Worm (Caenorhabditis elegans) whole organism, mixed stage, embryonic: ENCODE results near the gene F01D5.1.
"Not testable (repeated sequence)": the region's sequence is repeated elsewhere in the genome, so short reads cannot be mapped to it uniquely, and the experiment has no call there.

Experiments used
- M03D4.4 ChIP-seq: sonication (generic microtip); optimal IDR thresholded peaks from 2 replicates; lab custom pipeline; 2017; ENCODE audit warnings: mild to moderate bottlenecking, missing genetic modification characterization, missing compliant biosample characterization
- blmp-1 ChIP-seq: fragments of 150-350 bp; optimal IDR thresholded peaks from 2 replicates; lab custom pipeline; 2014; ENCODE audit warnings: missing biosample characterization, missing genetic modification characterization
- ceh-39 ChIP-seq: fragments of 150-350 bp; optimal IDR thresholded peaks from 2 replicates; lab custom pipeline; 2014; ENCODE audit warnings: missing biosample characterization, missing genetic modification characterization
- drap-1 ChIP-seq: fragments of 200-800 bp; sonication (Bioruptor generic); optimal IDR thresholded peaks from 3 replicates; lab custom pipeline; 2018; ENCODE audit warnings: mild to moderate bottlenecking, missing genetic modification characterization, missing compliant biosample characterization
- elt-1 ChIP-seq: sonication (generic microtip); optimal IDR thresholded peaks from 2 replicates; lab custom pipeline; 2017; ENCODE audit warnings: missing genetic modification characterization, mild to moderate bottlenecking, missing compliant biosample characterization, antibody characterized with exemption, moderate library complexity, borderline replicate concordance; ENCODE audit not compliant: insufficient read depth
- elt-3 ChIP-seq: fragments of 150-350 bp; optimal IDR thresholded peaks from 2 replicates; lab custom pipeline; 2014; ENCODE audit warnings: missing biosample characterization, missing genetic modification characterization
- ham-2 ChIP-seq: fragments of 200-800 bp; sonication (Bioruptor generic); optimal IDR thresholded peaks from 2 replicates; lab custom pipeline; 2018; ENCODE audit warnings: mild to moderate bottlenecking, missing genetic modification characterization, missing compliant biosample characterization
- lin-13 ChIP-seq: fragments of 150-350 bp; optimal IDR thresholded peaks from 2 replicates; lab custom pipeline; 2014; ENCODE audit warnings: missing biosample characterization, missing genetic modification characterization
- lin-32 ChIP-seq: fragments of 200-800 bp; sonication (Bioruptor generic); optimal IDR thresholded peaks from 2 replicates; lab custom pipeline; 2018; ENCODE audit warnings: mild to moderate bottlenecking, missing genetic modification characterization, missing compliant biosample characterization
- lsy-2 ChIP-seq: fragments of 150-350 bp; optimal IDR thresholded peaks from 2 replicates; lab custom pipeline; 2014; ENCODE audit warnings: missing biosample characterization, missing genetic modification characterization
- mab-5 ChIP-seq: fragments of 150-350 bp; optimal IDR thresholded peaks from 2 replicates; lab custom pipeline; 2014; ENCODE audit warnings: missing biosample characterization, missing genetic modification characterization
- mep-1 ChIP-seq: fragments of 150-350 bp; optimal IDR thresholded peaks from 2 replicates; lab custom pipeline; 2017; ENCODE audit warnings: missing biosample characterization, missing genetic modification reagents, missing genetic modification characterization, inconsistent platforms
- mls-2 ChIP-seq: sonication (generic microtip); optimal IDR thresholded peaks from 2 replicates; lab custom pipeline; 2016; ENCODE audit warnings: mild to moderate bottlenecking, missing genetic modification characterization, moderate library complexity, missing compliant biosample characterization
- nhr-237 ChIP-seq: fragments of 150-350 bp; optimal IDR thresholded peaks from 2 replicates; lab custom pipeline; 2014; ENCODE audit warnings: missing biosample characterization, missing genetic modification characterization
- nhr-28 ChIP-seq: fragments of 150-350 bp; optimal IDR thresholded peaks from 2 replicates; lab custom pipeline; 2014; ENCODE audit warnings: missing biosample characterization, missing genetic modification characterization
- nhr-76 ChIP-seq: sonication (generic microtip); optimal IDR thresholded peaks from 2 replicates; lab custom pipeline; 2017; ENCODE audit warnings: missing biosample characterization, missing genetic modification characterization
- pha-4 ChIP-seq: fragments of 150-350 bp; optimal IDR thresholded peaks from 2 replicates; lab custom pipeline; 2018; ENCODE audit warnings: missing biosample characterization, missing genetic modification reagents, missing genetic modification characterization
- sem-2 ChIP-seq: fragments of 200-800 bp; sonication (Bioruptor generic); optimal IDR thresholded peaks from 2 replicates; lab custom pipeline; 2018; ENCODE audit warnings: mild to moderate bottlenecking, missing genetic modification characterization, missing compliant biosample characterization
- snpc-4 ChIP-seq: fragments of 150-350 bp; optimal IDR thresholded peaks from 2 replicates; lab custom pipeline; 2014; ENCODE audit warnings: missing biosample characterization, missing genetic modification characterization
- sptf-1 ChIP-seq: sonication (generic microtip); optimal IDR thresholded peaks from 2 replicates; lab custom pipeline; 2017; ENCODE audit warnings: mild to moderate bottlenecking, missing genetic modification characterization, moderate library complexity, missing compliant biosample characterization
- tbx-8 ChIP-seq: fragments of 200-800 bp; sonication (Bioruptor generic); optimal IDR thresholded peaks from 2 replicates; lab custom pipeline; 2018; ENCODE audit warnings: mild to moderate bottlenecking, missing genetic modification characterization, moderate library complexity, missing compliant biosample characterization
- unc-120 ChIP-seq: sonication (generic microtip); optimal IDR thresholded peaks from 2 replicates; lab custom pipeline; 2017; ENCODE audit warnings: missing genetic modification characterization, missing compliant biosample characterization; ENCODE audit not compliant: poor library complexity, severe bottlenecking
- unc-62 ChIP-seq: fragments of 150-350 bp; optimal IDR thresholded peaks from 2 replicates; lab custom pipeline; 2014; ENCODE audit warnings: missing biosample characterization, missing genetic modification reagents, missing genetic modification characterization
- ztf-11 ChIP-seq: fragments of 150-350 bp; optimal IDR thresholded peaks from 2 replicates; lab custom pipeline; 2014; ENCODE audit warnings: missing biosample characterization, missing genetic modification characterization

Gene F01D5.1

ce11 chrII:14038331-14038730 lies 41.0 kb upstream of the F01D5.1 start:
- peak; percentile 9 for TF ChIP-seq nhr-237 (tag; lab: Kevin White, UChicago)
- no peak for TF ChIP-seq ztf-11 (tag; lab: Kevin White, UChicago)

ce11 chrII:14037484-14038303 lies 40.3 kb upstream of the F01D5.1 start:
- TF ChIP-seq mab-5 (tag; lab: Kevin White, UChicago) (no peak), pha-4 (peak; percentile 41)

ce11 chrII:14036724-14037483 lies 39.5 kb upstream of the F01D5.1 start:
- TF ChIP-seq snpc-4 (tag; lab: Kevin White, UChicago) (no peak), nhr-76 (tag; lab: Kevin White, UChicago) (no peak), ham-2 (GFP tag; lab: Kevin White, UChicago) (no peak), elt-3 (tag; lab: Kevin White, UChicago) (no peak), elt-1 (tag; lab: Kevin White, UChicago) (no peak), mep-1 (tag; lab: Kevin White, UChicago) (no peak), ceh-39 (no peak), nhr-28 (tag; lab: Kevin White, UChicago) (no peak), unc-120 (tag; lab: Kevin White, UChicago) (no peak), M03D4.4 (tag; lab: Kevin White, UChicago) (no peak), mab-5 (tag; lab: Kevin White, UChicago) (no peak), lin-32 (no peak), sem-2 (GFP tag; lab: Kevin White, UChicago) (no peak)

- TF ChIP-seq elt-3 (tag; lab: Kevin White, UChicago) (no peak), tbx-8 (GFP tag; lab: Kevin White, UChicago) (no peak), ceh-39 (no peak), unc-62 (GFP tag; lab: Kevin White, UChicago) (no peak), lsy-2 (tag; lab: Kevin White, UChicago) (no peak), ztf-11 (tag; lab: Kevin White, UChicago) (no peak)
Measured at ce11 chrII:14034559-14034958, 37.2 kb upstream of the F01D5.1 start.

- TF ChIP-seq snpc-4 (tag; lab: Kevin White, UChicago) = no peak
- TF ChIP-seq mls-2 (tag; lab: Kevin White, UChicago) = peak; percentile 8
Measured at ce11 chrII:14032705-14033104, 35.3 kb upstream of the F01D5.1 start.

- not testable (repeated sequence) for TF ChIP-seq lin-13 (tag; lab: Kevin White, UChicago); blmp-1 (tag; lab: Kevin White, UChicago); lin-32
Measured at ce11 chrII:14021230-14021629, 23.8 kb upstream of the F01D5.1 start, which contains the start of gene F01D5.10. TSS of gene F01D5.10 (minus strand) at chrII:14021330.

ce11 chrII:14019625-14020024 lies 22.2 kb upstream of the F01D5.1 start:
- TF ChIP-seq sptf-1 (peak; percentile 60), M03D4.4 (tag; lab: Kevin White, UChicago) (peak; percentile 16), drap-1 (peak; percentile 10), mls-2 (tag; lab: Kevin White, UChicago) (peak; percentile 42)
